Fruit fly (Drosophila melanogaster) whole organism, embryonic: Measurements from ENCODE around the gene hmw.
A peak's percentile ranks its signal among the peaks of the same experiment; 100 is the strongest.

ENCODE experiments used
- Ada2b ChIP-seq: fragments of 200-800 bp; sonication (Bioruptor generic); IDR thresholded peaks from 2 replicates; pipeline ENCODE4 v1.3.6; 2022; ENCODE audit warnings: missing biosample characterization, missing genetic modification characterization
- Bdp1 ChIP-seq: fragments of 200-800 bp; sonication (Bioruptor generic); optimal IDR thresholded peaks from 3 replicates; lab custom pipeline; 2016; ENCODE audit warnings: missing biosample characterization, missing genetic modification characterization
- Bteb2 ChIP-seq: fragments of 200-800 bp; sonication (Bioruptor generic); optimal IDR thresholded peaks from 2 replicates; lab custom pipeline; 2016; ENCODE audit warnings: missing biosample characterization, missing genetic modification characterization
- CG10209 ChIP-seq: fragments of 200-800 bp; sonication (Bioruptor generic); optimal IDR thresholded peaks from 3 replicates; lab custom pipeline; 2017; ENCODE audit warnings: missing biosample characterization, mild to moderate bottlenecking, missing genetic modification characterization, missing genetic modification reagents
- CG10431 ChIP-seq: fragments of 200-800 bp; sonication (Bioruptor generic); optimal IDR thresholded peaks from 3 replicates; lab custom pipeline; 2018; ENCODE audit warnings: missing biosample characterization, mild to moderate bottlenecking, missing genetic modification characterization
- CG12071 ChIP-seq: fragments of 200-800 bp; sonication (Bioruptor generic); optimal IDR thresholded peaks from 3 replicates; lab custom pipeline; 2018; ENCODE audit warnings: missing biosample characterization, mild to moderate bottlenecking, missing genetic modification characterization
- CG13296 ChIP-seq: fragments of 200-800 bp; sonication (Bioruptor generic); optimal IDR thresholded peaks from 3 replicates; lab custom pipeline; 2018; ENCODE audit warnings: missing biosample characterization, mild to moderate bottlenecking, missing genetic modification characterization
- CG13424 ChIP-seq: fragments of 200-800 bp; sonication (Bioruptor generic); optimal IDR thresholded peaks from 2 replicates; lab custom pipeline; 2019; ENCODE audit warnings: missing biosample characterization, mild to moderate bottlenecking, missing genetic modification characterization, moderate library complexity
- CG14710 ChIP-seq: fragments of 200-800 bp; sonication (Bioruptor generic); optimal IDR thresholded peaks from 3 replicates; lab custom pipeline; 2019; ENCODE audit warnings: missing biosample characterization, mild to moderate bottlenecking, missing genetic modification characterization, moderate library complexity
- CG17385 ChIP-seq: fragments of 200-800 bp; sonication (Bioruptor generic); optimal IDR thresholded peaks from 3 replicates; lab custom pipeline; 2018; ENCODE audit warnings: missing biosample characterization, mild to moderate bottlenecking, missing genetic modification characterization
- CG17568 ChIP-seq: fragments of 200-800 bp; sonication (Bioruptor generic); optimal IDR thresholded peaks from 2 replicates; lab custom pipeline; 2018; ENCODE audit warnings: missing biosample characterization, mild to moderate bottlenecking, missing genetic modification characterization, moderate library complexity
- CG17802 ChIP-seq: fragments of 200-800 bp; sonication (Bioruptor generic); optimal IDR thresholded peaks from 2 replicates; lab custom pipeline; 2018; ENCODE audit warnings: missing biosample characterization, mild to moderate bottlenecking, missing genetic modification characterization, moderate library complexity
- CG17912 ChIP-seq: fragments of 200-800 bp; sonication (Bioruptor generic); optimal IDR thresholded peaks from 2 replicates; lab custom pipeline; 2018; ENCODE audit warnings: missing biosample characterization, mild to moderate bottlenecking, missing genetic modification characterization
- CG18619 ChIP-seq: fragments of 200-800 bp; sonication (Bioruptor generic); optimal IDR thresholded peaks from 3 replicates; lab custom pipeline; 2017; ENCODE audit warnings: missing biosample characterization, mild to moderate bottlenecking, missing genetic modification characterization
- CG3065 ChIP-seq: fragments of 200-800 bp; sonication (Bioruptor generic); optimal IDR thresholded peaks from 2 replicates; lab custom pipeline; 2016; ENCODE audit warnings: missing biosample characterization, missing genetic modification characterization
- CG31224 ChIP-seq: fragments of 200-800 bp; sonication (Bioruptor generic); IDR thresholded peaks from 2 replicates; pipeline ENCODE4 v1.3.6; 2022; ENCODE audit warnings: missing biosample characterization, missing genetic modification characterization
- CG3281 ChIP-seq: fragments of 200-800 bp; sonication (Bioruptor generic); optimal IDR thresholded peaks from 3 replicates; lab custom pipeline; 2017; ENCODE audit warnings: missing biosample characterization, mild to moderate bottlenecking, missing genetic modification characterization
- CG3995 ChIP-seq: fragments of 200-800 bp; sonication (Bioruptor generic); optimal IDR thresholded peaks from 3 replicates; lab custom pipeline; 2016; ENCODE audit warnings: missing biosample characterization, missing genetic modification characterization
- CG4424 ChIP-seq: fragments of 200-800 bp; sonication (Bioruptor generic); optimal IDR thresholded peaks from 3 replicates; lab custom pipeline; 2016; ENCODE audit warnings: missing biosample characterization, missing genetic modification characterization
- CG6683 ChIP-seq: fragments of 200-800 bp; sonication (Bioruptor generic); optimal IDR thresholded peaks from 2 replicates; lab custom pipeline; 2017; ENCODE audit warnings: missing biosample characterization, mild to moderate bottlenecking, missing genetic modification characterization, missing genetic modification reagents
- CG7357 ChIP-seq: fragments of 200-800 bp; sonication (Bioruptor generic); IDR thresholded peaks from 3 replicates; pipeline ENCODE4 v1.3.6; 2022; ENCODE audit warnings: missing biosample characterization, missing genetic modification characterization
- CG8359 ChIP-seq: fragments of 200-800 bp; sonication (Bioruptor generic); optimal IDR thresholded peaks from 2 replicates; lab custom pipeline; 2017; ENCODE audit warnings: missing biosample characterization, mild to moderate bottlenecking, missing genetic modification characterization, borderline replicate concordance
- CG9215 ChIP-seq: fragments of 200-800 bp; sonication (Bioruptor generic); IDR thresholded peaks from 2 replicates; pipeline ENCODE4 v1.3.6; 2022; ENCODE audit warnings: missing biosample characterization, missing genetic modification characterization
- CG9437 ChIP-seq: fragments of 200-800 bp; sonication (Bioruptor generic); optimal IDR thresholded peaks from 2 replicates; lab custom pipeline; 2018; ENCODE audit warnings: missing biosample characterization, mild to moderate bottlenecking, missing genetic modification characterization
- CG9932 ChIP-seq: fragments of 200-800 bp; sonication (Bioruptor generic); IDR thresholded peaks from 2 replicates; pipeline ENCODE4 v1.3.6; 2022; ENCODE audit warnings: missing biosample characterization, missing genetic modification characterization
- CoRest ChIP-seq: fragments of 200-800 bp; sonication (Bioruptor generic); optimal IDR thresholded peaks from 3 replicates; lab custom pipeline; 2018; ENCODE audit warnings: missing biosample characterization, mild to moderate bottlenecking, missing genetic modification characterization, moderate library complexity
- Dip2 ChIP-seq: fragments of 200-800 bp; sonication (Bioruptor generic); IDR thresholded peaks from 2 replicates; pipeline ENCODE4 v1.3.6; 2022; ENCODE audit warnings: missing biosample characterization, missing genetic modification characterization
- Lhr ChIP-seq: fragments of 200-800 bp; sonication (Bioruptor generic); optimal IDR thresholded peaks from 3 replicates; lab custom pipeline; 2017; ENCODE audit warnings: mild to moderate bottlenecking, missing biosample characterization, missing genetic modification reagents, missing genetic modification characterization
- NC2β ChIP-seq: fragments of 200-800 bp; sonication (Bioruptor generic); optimal IDR thresholded peaks from 2 replicates; lab custom pipeline; 2016; ENCODE audit warnings: missing biosample characterization, missing genetic modification characterization
- Oaz ChIP-seq: fragments of 200-800 bp; sonication (Bioruptor generic); IDR thresholded peaks from 2 replicates; pipeline ENCODE4 v1.3.6; 2022; ENCODE audit warnings: missing biosample characterization, missing genetic modification characterization
- Sin3A ChIP-seq: fragments of >200 bp; optimal IDR thresholded peaks from 2 replicates; lab custom pipeline; 2018
- ash1 ChIP-seq: fragments of 200-800 bp; sonication (Bioruptor generic); optimal IDR thresholded peaks from 2 replicates; lab custom pipeline; 2018; ENCODE audit warnings: missing biosample characterization, mild to moderate bottlenecking, missing genetic modification characterization
- br ChIP-seq: fragments of >200 bp; optimal IDR thresholded peaks from 2 replicates; lab custom pipeline; 2017
- chif ChIP-seq, 2 experiments: fragments of 200-800 bp; sonication (Bioruptor generic); optimal IDR thresholded peaks; 3 replicates each; lab custom pipeline; 2016; ENCODE audit warnings: missing biosample characterization in 2 of 2, missing genetic modification characterization in 2 of 2
- da ChIP-seq: fragments of 200-800 bp; sonication (Bioruptor generic); optimal IDR thresholded peaks from 2 replicates; lab custom pipeline; 2016; ENCODE audit warnings: missing biosample characterization, missing genetic modification characterization
- h ChIP-seq: fragments of >200 bp; optimal IDR thresholded peaks from 2 replicates; lab custom pipeline; 2017
- klu ChIP-seq: fragments of 200-800 bp; sonication (Bioruptor generic); IDR thresholded peaks from 2 replicates; pipeline ENCODE4 v1.3.6; 2022; ENCODE audit warnings: missing biosample characterization, missing genetic modification characterization
- lmd ChIP-seq: fragments of 200-800 bp; sonication (Bioruptor generic); IDR thresholded peaks from 2 replicates; pipeline ENCODE4 v1.3.6; 2022; ENCODE audit warnings: missing biosample characterization, missing genetic modification characterization
- nau ChIP-seq: fragments of 200-800 bp; sonication (Bioruptor generic); optimal IDR thresholded peaks from 3 replicates; lab custom pipeline; 2017; ENCODE audit warnings: missing biosample characterization, mild to moderate bottlenecking, missing genetic modification characterization, missing genetic modification reagents
- nmo ChIP-seq: fragments of 200-800 bp; sonication (Bioruptor generic); optimal IDR thresholded peaks from 2 replicates; lab custom pipeline; 2018; ENCODE audit warnings: missing biosample characterization, mild to moderate bottlenecking, missing genetic modification characterization, moderate library complexity
- org-1 ChIP-seq: fragments of 200-800 bp; sonication (Bioruptor generic); optimal IDR thresholded peaks from 2 replicates; lab custom pipeline; 2017; ENCODE audit warnings: missing biosample characterization, missing genetic modification characterization
- peb ChIP-seq: fragments of 200-800 bp; sonication (Bioruptor generic); IDR thresholded peaks from 2 replicates; pipeline ENCODE4 v1.3.6; 2022; ENCODE audit warnings: missing biosample characterization, missing genetic modification characterization
- ranshi ChIP-seq: fragments of 200-800 bp; sonication (Bioruptor generic); IDR thresholded peaks from 2 replicates; pipeline ENCODE4 v1.3.6; 2022; ENCODE audit warnings: missing biosample characterization, missing genetic modification characterization
- rib ChIP-seq: fragments of 200-800 bp; sonication (Bioruptor generic); IDR thresholded peaks from 2 replicates; pipeline ENCODE4 v1.3.6; 2022; ENCODE audit warnings: missing biosample characterization, missing genetic modification characterization
- row ChIP-seq: fragments of 200-800 bp; sonication (Bioruptor generic); IDR thresholded peaks from 3 replicates; pipeline ENCODE4 v1.3.6; 2022; ENCODE audit warnings: missing biosample characterization, missing genetic modification characterization
- sc ChIP-seq, 3 experiments: fragments of >200 bp in 2 of 3; fragments of 200-800 bp in 1 of 3; sonication (Bioruptor generic) in 1 of 3; optimal IDR thresholded peaks; 2 replicates in 2 of 3; 3 replicates in 1 of 3; lab custom pipeline; 2017; ENCODE audit warnings: mild to moderate bottlenecking in 1 of 3, missing biosample characterization in 1 of 3, missing genetic modification characterization in 1 of 3, missing genetic modification reagents in 1 of 3
- slbo ChIP-seq: fragments of 200-800 bp; sonication (Bioruptor generic); IDR thresholded peaks from 2 replicates; pipeline ENCODE4 v1.3.6; 2022; ENCODE audit warnings: missing biosample characterization, missing genetic modification characterization
- so ChIP-seq: fragments of 200-800 bp; sonication (Bioruptor generic); IDR thresholded peaks from 3 replicates; pipeline ENCODE4 v1.3.6; 2022; ENCODE audit warnings: missing biosample characterization, missing genetic modification characterization
- toy ChIP-seq: fragments of 200-800 bp; sonication (Bioruptor generic); IDR thresholded peaks from 2 replicates; pipeline ENCODE4 v1.3.6; 2022; ENCODE audit warnings: missing biosample characterization, missing genetic modification characterization
- zen ChIP-seq: fragments of 200-800 bp; sonication (Bioruptor generic); optimal IDR thresholded peaks from 3 replicates; lab custom pipeline; 2018; ENCODE audit warnings: missing biosample characterization, mild to moderate bottlenecking, missing genetic modification characterization, moderate library complexity

The hmw gene

dm6 chr3R:18412279-18413214, 50.8 kb downstream of the hmw start, which contains the start of gene CG31122 (continued):
- TF ChIP-seq Lhr (GFP tag; lab: Kevin White, UChicago) (peak; percentile 73), so (peak; percentile 27; the same call in 1 of the 3 replicates), Bteb2 (GFP tag; lab: Kevin White, UChicago) (peak; percentile 50), h (lab: Kevin White, UChicago) (no peak), br (lab: Kevin White, UChicago) (no peak), ranshi (GFP tag; lab: Robert Waterston, UW) (peak; percentile 82), CG4424 (peak; percentile 41), toy (GFP tag; lab: Robert Waterston, UW) (no peak), CG3065 (GFP tag; lab: Kevin White, UChicago) (no peak), CG8359 (GFP tag; lab: Kevin White, UChicago) (no peak), CG7357 (GFP tag; lab: Robert Waterston, UW) (no peak), CG17802 (tag; lab: Kevin White, UChicago) (no peak), nmo (GFP tag; lab: Kevin White, UChicago) (peak; percentile 73), NC2β (GFP tag; lab: Kevin White, UChicago) (peak; percentile 66), CG12071 (GFP tag; lab: Kevin White, UChicago) (no peak), CG18619 (GFP tag; lab: Kevin White, UChicago) (no peak), lmd (no peak; the same call in 1 of the 2 replicates), CG17385 (peak; percentile 97), CG14710 (tag; lab: Kevin White, UChicago) (peak; percentile 84), klu (GFP tag; lab: Robert Waterston, UW) (no peak), chif (GFP tag; optimal IDR thresholded peaks at IDR 0.05; lab: Kevin White, UChicago) (peak in 1 of 2 experiments; percentile 42), CG31224 (GFP tag; lab: Robert Waterston, UW) (no peak), nau (GFP tag; lab: Kevin White, UChicago) (no peak), CG13296 (GFP tag; lab: Kevin White, UChicago) (no peak), CG17912 (GFP tag; lab: Kevin White, UChicago) (no peak), ash1 (GFP tag; lab: Kevin White, UChicago) (no peak), Bdp1 (GFP tag; lab: Kevin White, UChicago) (peak; percentile 20), Ada2b (GFP tag; lab: Robert Waterston, UW) (peak; percentile 24; the same call in 1 of the 2 replicates), CG9215 (GFP tag; lab: Robert Waterston, UW) (no peak), peb (GFP tag; lab: Robert Waterston, UW) (no peak), CG10431 (GFP tag; lab: Kevin White, UChicago) (peak; percentile 28), zen (tag; lab: Kevin White, UChicago) (peak; percentile 8), Oaz (GFP tag; lab: Robert Waterston, UW) (no peak), org-1 (GFP tag; lab: Kevin White, UChicago) (peak; percentile 2), CG9932 (peak; percentile 75), CG13424 (tag; lab: Kevin White, UChicago) (no peak), CG17568 (GFP tag; lab: Kevin White, UChicago) (no peak), row (GFP tag; lab: Robert Waterston, UW) (peak; percentile 83), CG3995 (GFP tag; lab: Kevin White, UChicago) (peak; percentile 98), slbo (GFP tag; lab: Robert Waterston, UW) (peak; percentile 75; the same call in 1 of the 2 replicates), Dip2 (GFP tag; lab: Robert Waterston, UW) (no peak), sc (optimal IDR thresholded peaks at IDR 0.05; lab: Kevin White, UChicago) (no peak), sc (GFP tag; optimal IDR thresholded peaks at IDR 0.05; lab: Kevin White, UChicago) (no peak), CG9437 (no peak), CG6683 (GFP tag; lab: Kevin White, UChicago) (no peak), CG3281 (no peak), CG10209 (GFP tag; lab: Kevin White, UChicago) (no peak), da (GFP tag; lab: Kevin White, UChicago) (no peak), Sin3A (lab: Kevin White, UChicago) (peak; percentile 97), rib (GFP tag; lab: Robert Waterston, UW) (peak; percentile 94), CoRest (tag; lab: Kevin White, UChicago) (peak; percentile 56)
